Worm (Caenorhabditis elegans) whole organism, L1 larva: ENCODE data around the gene oac-6.
"Not testable (repeated sequence)": the region's sequence is repeated elsewhere in the genome, so short reads cannot be mapped to it uniquely, and the experiment has no call there.

Experiments
- C04F5.9 ChIP-seq: sonication (generic microtip); optimal IDR thresholded peaks from 2 replicates; lab custom pipeline; 2016; ENCODE audit warnings: missing genetic modification characterization, missing compliant biosample characterization
- C16A3.4 ChIP-seq: fragments of 150-350 bp; optimal IDR thresholded peaks from 2 replicates; lab custom pipeline; 2014; ENCODE audit warnings: missing biosample characterization, missing genetic modification characterization
- Y116A8C.19 ChIP-seq: sonication (generic microtip); optimal IDR thresholded peaks from 2 replicates; lab custom pipeline; 2016; ENCODE audit warnings: missing compliant biosample characterization, missing genetic modification characterization, borderline replicate concordance
- aha-1 ChIP-seq: fragments of 150-350 bp; optimal IDR thresholded peaks from 2 replicates; lab custom pipeline; 2014; ENCODE audit warnings: missing biosample characterization, missing genetic modification characterization
- ces-1 ChIP-seq: fragments of 150-350 bp; optimal IDR thresholded peaks from 2 replicates; lab custom pipeline; 2014; ENCODE audit warnings: missing biosample characterization, missing genetic modification reagents, missing genetic modification characterization
- dpl-1 ChIP-seq, 3 experiments: fragments of 150-350 bp in 2 of 3; sonication (generic microtip) in 1 of 3; optimal IDR thresholded peaks; 2 replicates each; lab custom pipeline; 2014 to 2017; ENCODE audit warnings: missing biosample characterization in 3 of 3, missing genetic modification characterization in 3 of 3, missing genetic modification reagents in 3 of 3
- efl-1 ChIP-seq, 4 experiments: fragments of 150-350 bp; optimal IDR thresholded peaks in 3 of 4; peaks in 1 of 4; 1 replicate in 1 of 4; 2 replicates in 3 of 4; lab custom pipeline; 2014; ENCODE audit warnings: missing biosample characterization in 2 of 4, missing genetic modification characterization in 2 of 4, missing genetic modification reagents in 2 of 4
- efl-3 ChIP-seq: fragments of 200-800 bp; sonication (Bioruptor generic); optimal IDR thresholded peaks from 2 replicates; lab custom pipeline; 2018; ENCODE audit warnings: mild to moderate bottlenecking, missing genetic modification characterization, missing compliant biosample characterization
- egl-27 ChIP-seq, 2 experiments: fragments of 150-350 bp in 1 of 2; sonication (generic microtip); optimal IDR thresholded peaks; 3 replicates each; lab custom pipeline; 2017 to 2018; ENCODE audit warnings: missing biosample characterization in 2 of 2, missing genetic modification characterization in 2 of 2, missing genetic modification reagents in 2 of 2
- elt-2 ChIP-seq: sonication (generic microtip); optimal IDR thresholded peaks from 2 replicates; lab custom pipeline; 2016; ENCODE audit warnings: missing genetic modification characterization, mild to moderate bottlenecking, inconsistent platforms, missing compliant biosample characterization, missing genetic modification reagents
- elt-3 ChIP-seq, 6 experiments: fragments of 150-350 bp in 1 of 6; sonication (generic microtip); optimal IDR thresholded peaks; 2 replicates each; lab custom pipeline; 2017 to 2018; ENCODE audit warnings: missing biosample characterization in 6 of 6, missing genetic modification characterization in 6 of 6, inconsistent platforms in 1 of 6
- ets-5 ChIP-seq: fragments of 200-800 bp; sonication (Bioruptor generic); IDR thresholded peaks from 2 replicates; pipeline ENCODE4 v1.3.6; 2022; ENCODE audit warnings: missing genetic modification characterization, missing compliant biosample characterization
- fkh-10 ChIP-seq: sonication (generic microtip); optimal IDR thresholded peaks from 2 replicates; lab custom pipeline; 2017; ENCODE audit warnings: missing biosample characterization, missing genetic modification reagents, missing genetic modification characterization
- grh-1 ChIP-seq: fragments of 200-800 bp; sonication (Bioruptor generic); IDR thresholded peaks from 2 replicates; pipeline ENCODE4 v1.3.6; 2022; ENCODE audit warnings: missing genetic modification reagents, missing genetic modification characterization, missing compliant biosample characterization
- hlh-17 ChIP-seq: fragments of 200-800 bp; sonication (Bioruptor generic); optimal IDR thresholded peaks from 2 replicates; lab custom pipeline; 2018; ENCODE audit warnings: missing genetic modification characterization, mild to moderate bottlenecking, missing compliant biosample characterization, moderate library complexity, borderline replicate concordance
- lin-35 ChIP-seq, 2 experiments: fragments of 150-350 bp; optimal IDR thresholded peaks; 2 replicates each; lab custom pipeline; 2014; ENCODE audit warnings: missing biosample characterization in 2 of 2, missing genetic modification characterization in 2 of 2, missing genetic modification reagents in 2 of 2
- lir-3 ChIP-seq: sonication (generic microtip); optimal IDR thresholded peaks from 2 replicates; lab custom pipeline; 2016; ENCODE audit warnings: mild to moderate bottlenecking, missing genetic modification characterization, moderate library complexity, missing compliant biosample characterization; ENCODE audit not compliant: poor library complexity
- mdl-1 ChIP-seq, 2 experiments: fragments of 150-350 bp; optimal IDR thresholded peaks; 2 replicates each; lab custom pipeline; 2014 to 2017; ENCODE audit warnings: missing biosample characterization in 2 of 2, missing genetic modification characterization in 2 of 2, inconsistent platforms in 1 of 2
- nhr-12 ChIP-seq: sonication (generic microtip); optimal IDR thresholded peaks from 2 replicates; lab custom pipeline; 2017; ENCODE audit warnings: missing biosample characterization, missing genetic modification characterization
- nhr-20 ChIP-seq: sonication (generic microtip); optimal IDR thresholded peaks from 2 replicates; lab custom pipeline; 2016; ENCODE audit warnings: mild to moderate bottlenecking, missing genetic modification characterization, missing compliant biosample characterization
- nhr-85 ChIP-seq: sonication (generic microtip); peaks from one replicate; lab custom pipeline; 2016; ENCODE audit warnings: missing genetic modification characterization, inconsistent platforms, missing compliant biosample characterization
- nhr-90 ChIP-seq: sonication (generic microtip); optimal IDR thresholded peaks from 2 replicates; lab custom pipeline; 2016; ENCODE audit warnings: mild to moderate bottlenecking, missing genetic modification characterization, missing compliant biosample characterization; ENCODE audit not compliant: poor library complexity
- pqm-1 ChIP-seq: sonication (generic microtip); optimal IDR thresholded peaks from 3 replicates; lab custom pipeline; 2017; ENCODE audit warnings: missing biosample characterization, missing genetic modification characterization
- skn-1 ChIP-seq: fragments of 150-350 bp; optimal IDR thresholded peaks from 2 replicates; lab custom pipeline; 2014; ENCODE audit warnings: missing biosample characterization, missing genetic modification characterization
- snpc-4 ChIP-seq: fragments of 150-350 bp; optimal IDR thresholded peaks from 2 replicates; lab custom pipeline; 2014; ENCODE audit warnings: missing biosample characterization, missing genetic modification characterization
- sup-37 ChIP-seq: fragments of 200-800 bp; sonication (Bioruptor generic); optimal IDR thresholded peaks from 2 replicates; lab custom pipeline; 2018; ENCODE audit warnings: mild to moderate bottlenecking, missing genetic modification characterization, missing compliant biosample characterization
- swsn-7 ChIP-seq: sonication (generic microtip); optimal IDR thresholded peaks from 2 replicates; lab custom pipeline; 2016; ENCODE audit warnings: missing genetic modification characterization, missing compliant biosample characterization
- tbx-2 ChIP-seq: sonication (generic microtip); optimal IDR thresholded peaks from 2 replicates; lab custom pipeline; 2016; ENCODE audit warnings: missing genetic modification characterization, missing compliant biosample characterization
- vab-15 ChIP-seq: sonication (generic microtip); optimal IDR thresholded peaks from 2 replicates; lab custom pipeline; 2017; ENCODE audit warnings: missing genotype, mild to moderate bottlenecking, missing genetic modification characterization, missing compliant biosample characterization
- ztf-11 ChIP-seq, 2 experiments: sonication (generic microtip); optimal IDR thresholded peaks; 2 replicates each; lab custom pipeline; 2016 to 2017; ENCODE audit warnings: missing genetic modification characterization in 2 of 2, missing biosample characterization in 1 of 2, missing compliant biosample characterization in 1 of 2

Gene oac-6

DNA sequence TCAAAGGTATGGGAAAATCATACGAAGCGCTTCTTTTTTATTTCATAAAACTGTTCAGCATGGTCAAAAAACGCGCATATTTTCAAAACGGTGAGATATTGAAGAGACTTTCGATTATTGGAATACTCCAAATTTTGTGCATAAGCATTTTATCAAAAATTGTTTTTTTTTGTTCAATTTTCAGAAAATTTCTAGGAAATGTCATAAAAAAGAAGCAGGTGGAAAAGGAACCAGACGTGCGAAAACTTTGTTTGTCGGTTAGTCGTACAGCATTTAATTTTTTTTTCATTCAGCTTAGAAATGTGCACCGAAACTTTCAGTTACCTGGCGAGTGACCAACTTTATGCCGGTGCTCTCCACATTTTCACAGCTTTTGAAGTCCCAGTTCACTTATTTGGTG lies 30.9 kb downstream of the oac-6 start, which contains the start of gene srh-167:
Gene srh-167, plus strand, starts transcription at position 301 of the 400 bp plus-strand sequence.
- TF ChIP-seq ets-5 (GFP tag; lab: Robert Waterston, UW): no peak
- TF ChIP-seq fkh-10 (GFP tag; lab: Kevin White, UChicago): no peak
- TF ChIP-seq snpc-4: no peak
- no peak for TF ChIP-seq lin-35 (GFP tag; optimal IDR thresholded peaks at IDR 0.05; lab: Kevin White, UChicago)
- TF ChIP-seq tbx-2: no peak
- TF ChIP-seq pqm-1 (tag; lab: Kevin White, UChicago): no peak
- TF ChIP-seq nhr-90: no peak
- TF ChIP-seq vab-15 (tag; lab: Kevin White, UChicago): no peak
- no peak for TF ChIP-seq nhr-20
- TF ChIP-seq hlh-17: no peak
- TF ChIP-seq swsn-7 (tag; lab: Kevin White, UChicago): no peak
- TF ChIP-seq Y116A8C.19: no peak
- no peak for TF ChIP-seq ztf-11 (tag; optimal IDR thresholded peaks at IDR 0.05; lab: Kevin White, UChicago)
- TF ChIP-seq C04F5.9 (tag; lab: Kevin White, UChicago): no peak
- no peak for TF ChIP-seq mdl-1 (tag; optimal IDR thresholded peaks at IDR 0.05; lab: Kevin White, UChicago)
- TF ChIP-seq dpl-1 (GFP tag; optimal IDR thresholded peaks at IDR 0.05; lab: Kevin White, UChicago): no peak
- no peak for TF ChIP-seq aha-1 (tag; lab: Kevin White, UChicago)
- no peak for TF ChIP-seq C16A3.4 (tag; lab: Kevin White, UChicago)
- no peak for TF ChIP-seq sup-37 (GFP tag; lab: Kevin White, UChicago)
- TF ChIP-seq elt-3 (tag; optimal IDR thresholded peaks at IDR 0.05; lab: Kevin White, UChicago): no peak

DNA sequence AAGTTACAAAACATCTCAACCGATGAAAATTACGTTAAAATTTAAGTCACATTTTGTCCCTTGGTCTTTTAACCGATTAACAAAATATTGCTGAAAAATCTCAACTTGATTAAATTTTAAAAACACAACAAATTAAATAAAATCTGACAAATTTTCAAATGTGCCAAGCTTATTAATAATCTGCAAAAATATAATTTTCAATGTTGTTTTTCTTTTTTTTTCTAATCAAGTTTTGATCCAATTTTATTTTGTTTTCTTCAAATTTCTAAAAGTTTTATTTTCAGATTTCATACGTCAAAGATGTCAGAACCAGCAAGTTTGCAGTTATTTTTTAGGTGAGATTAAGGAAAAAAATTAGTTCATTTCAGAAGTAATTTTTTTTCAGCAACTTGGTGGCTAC lies 33.8 kb downstream of the oac-6 start, which contains the start of gene srw-87:
Gene srw-87, plus strand, starts transcription at position 301 of the 400 bp plus-strand sequence.
- TF ChIP-seq lir-3 (tag; lab: Kevin White, UChicago) (no peak), skn-1 (tag; lab: Kevin White, UChicago) (no peak), efl-3 (GFP tag; lab: Kevin White, UChicago) (no peak), ces-1 (GFP tag; lab: Kevin White, UChicago) (no peak), nhr-12 (tag; lab: Kevin White, UChicago) (no peak), egl-27 (tag; optimal IDR thresholded peaks at IDR 0.05; lab: Kevin White, UChicago) (no peak), tbx-2 (no peak)

DNA sequence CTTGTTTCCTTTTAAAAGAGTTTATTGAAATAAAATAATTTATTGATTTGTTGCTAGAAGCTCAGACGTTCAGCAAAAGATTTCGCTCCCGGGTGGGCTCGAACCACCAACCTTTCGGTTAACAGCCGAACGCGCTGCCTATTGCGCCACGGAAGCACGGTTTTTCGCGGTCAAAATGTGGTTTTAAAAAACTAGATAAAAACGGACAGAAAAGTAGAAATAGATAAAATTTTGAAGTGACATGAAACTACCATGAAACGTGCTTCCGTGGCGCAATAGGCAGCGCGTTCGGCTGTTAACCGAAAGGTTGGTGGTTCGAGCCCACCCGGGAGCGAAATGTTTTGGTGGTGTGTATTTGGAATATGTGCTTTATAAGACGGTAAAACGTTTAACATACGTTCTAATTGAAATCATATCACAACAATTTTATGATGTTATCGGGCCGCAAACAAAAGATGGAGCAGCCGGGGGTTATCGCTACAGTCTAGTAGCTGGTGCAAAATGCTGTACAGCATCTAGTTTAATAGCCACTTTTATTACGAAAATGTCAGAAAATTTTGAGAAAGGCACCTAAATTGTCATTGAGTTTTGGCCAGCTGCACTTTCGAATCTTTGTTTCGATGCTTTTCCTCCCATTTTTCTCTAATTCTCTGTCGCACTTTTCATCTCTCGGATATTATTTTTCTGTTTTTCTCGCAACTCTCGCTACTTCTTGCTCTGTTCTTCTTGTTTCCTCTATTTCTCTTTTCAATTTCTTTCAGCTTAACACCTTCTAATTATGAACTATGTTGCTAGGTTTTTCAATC lies 36.0 kb downstream of the oac-6 start, which contains the start of gene slc-9B.2:
Gene slc-9B.2, plus strand, starts transcription at position 756 of the 806 bp plus-strand sequence.
- TF ChIP-seq nhr-85 (tag; lab: Kevin White, UChicago) (peak; percentile 4), grh-1 (GFP tag; lab: Robert Waterston, UW) (0 out of 2 replicates have a peak, but pooled peaks have one; percentile 20), nhr-90 (peak; percentile 37), efl-1 (optimal IDR thresholded peaks at IDR 0.05; lab: Kevin White, UChicago) (peak in 1 of 2 experiments; percentile 7)
- not testable (repeated sequence) for TF ChIP-seq efl-1 (GFP tag; optimal IDR thresholded peaks at IDR 0.05 in 1 of 2; lab: Kevin White, UChicago)

ce11 chrV:16341497-16342257 lies 39.2 kb downstream of the oac-6 start:
- TF ChIP-seq snpc-4: peak; percentile 47
- TF ChIP-seq efl-1 (optimal IDR thresholded peaks at IDR 0.05; lab: Kevin White, UChicago): not testable (repeated sequence)
- TF ChIP-seq efl-1 (GFP tag; optimal IDR thresholded peaks at IDR 0.05 in 1 of 2; lab: Kevin White, UChicago): peak in 1 of 2 experiments; percentile 7

ce11 chrV:16342258-16342618 lies 39.7 kb downstream of the oac-6 start, which contains the start of gene nhr-193:
nhr-193 (plus strand) TSS chrV:16342308.
- TF ChIP-seq elt-2 (tag; lab: Kevin White, UChicago): peak; percentile 48
- TF ChIP-seq mdl-1 (tag; optimal IDR thresholded peaks at IDR 0.05; lab: Kevin White, UChicago): no peak
- peak in 1 of 2 experiments; percentile 37 for TF ChIP-seq lin-35 (GFP tag; optimal IDR thresholded peaks at IDR 0.05; lab: Kevin White, UChicago)
- no peak for TF ChIP-seq C04F5.9 (tag; lab: Kevin White, UChicago)
- peak; percentile 40 for TF ChIP-seq nhr-20
- TF ChIP-seq, all 84 proteins: peak for 3
